Worm (Caenorhabditis elegans): Measurements from ENCODE around the gene tbcc-1.

DNA sequence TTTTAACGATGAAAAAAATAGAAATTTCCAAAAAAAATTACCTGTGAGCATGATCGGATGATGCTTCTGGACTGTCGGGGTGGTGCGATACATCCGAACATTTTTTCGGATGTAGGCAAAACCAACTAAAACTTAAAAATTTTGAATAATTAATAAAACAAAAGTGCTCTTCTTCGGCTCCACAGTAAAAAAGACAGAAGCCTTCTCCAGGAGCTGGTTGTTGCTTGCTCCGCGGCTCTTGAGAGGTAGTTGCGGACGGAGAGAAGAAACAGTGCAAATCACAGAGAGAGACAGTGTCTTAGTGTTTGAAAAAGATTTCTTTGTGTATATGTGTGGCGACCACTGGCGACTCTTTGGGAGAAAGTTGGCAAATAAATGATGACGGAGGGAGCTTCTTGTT, 32.0 kb upstream of the tbcc-1 start, which contains the start of gene gldi-9:
- TF ChIP-seq efl-1 (optimal IDR thresholded peaks at IDR 0.05) (no peak), efl-1 (GFP tag; optimal IDR thresholded peaks at IDR 0.05 in 1 of 2) (no peak), fos-1 (tag; optimal IDR thresholded peaks at IDR 0.05) (no peak), unc-130 (tag; optimal IDR thresholded peaks at IDR 0.05) (no peak)

All from whole organism, L1 larva.